Fruit fly (Drosophila melanogaster) whole organism, embryonic: ENCODE results near the gene CG4596.

Experiments
- ATbp ChIP-seq: fragments of 200-800 bp; sonication (Bioruptor generic); optimal IDR thresholded peaks from 2 replicates; lab custom pipeline; 2017; ENCODE audit warnings: missing biosample characterization, mild to moderate bottlenecking, missing genetic modification characterization, missing genetic modification reagents
- Antp ChIP-seq: fragments of 200-800 bp; sonication (Bioruptor generic); optimal IDR thresholded peaks from 3 replicates; lab custom pipeline; 2016; ENCODE audit warnings: missing biosample characterization, missing genetic modification characterization
- Awh ChIP-seq: fragments of 200-800 bp; sonication (Bioruptor generic); IDR thresholded peaks from 2 replicates; pipeline ENCODE4, ENCODE4 v1.3.6; 2022; ENCODE audit warnings: missing biosample characterization, missing genetic modification characterization
- CG11504 ChIP-seq: fragments of 200-800 bp; sonication (Bioruptor generic); optimal IDR thresholded peaks from 3 replicates; lab custom pipeline; 2019; ENCODE audit warnings: missing biosample characterization, mild to moderate bottlenecking, missing genetic modification characterization, moderate library complexity
- CG11560 ChIP-seq: fragments of 200-800 bp; sonication (Bioruptor generic); IDR thresholded peaks from 3 replicates; pipeline ENCODE4 v1.3.6; 2022; ENCODE audit warnings: missing biosample characterization, missing genetic modification characterization
- CG14014 ChIP-seq: fragments of 200-800 bp; sonication (Bioruptor generic); IDR thresholded peaks from 2 replicates; pipeline ENCODE4 v1.3.6; 2022; ENCODE audit warnings: missing biosample characterization, missing genetic modification characterization
- CG14667 ChIP-seq: fragments of 200-800 bp; sonication (Bioruptor generic); IDR thresholded peaks from 2 replicates; pipeline ENCODE4 v1.3.6; 2022; ENCODE audit warnings: missing biosample characterization, missing genetic modification characterization
- CG15479 ChIP-seq: fragments of 200-800 bp; sonication (Bioruptor generic); optimal IDR thresholded peaks from 3 replicates; lab custom pipeline; 2019; ENCODE audit warnings: missing biosample characterization, mild to moderate bottlenecking, missing genetic modification characterization, moderate library complexity
- CG15601 ChIP-seq: fragments of 200-800 bp; sonication (Bioruptor generic); optimal IDR thresholded peaks from 3 replicates; lab custom pipeline; 2019; ENCODE audit warnings: missing biosample characterization, mild to moderate bottlenecking, missing genetic modification characterization, moderate library complexity
- CG1603 ChIP-seq: fragments of 200-800 bp; sonication (Bioruptor generic); optimal IDR thresholded peaks from 2 replicates; lab custom pipeline; 2019; ENCODE audit warnings: missing biosample characterization, mild to moderate bottlenecking, missing genetic modification characterization, moderate library complexity
- CG1647 ChIP-seq: fragments of 200-800 bp; sonication (Bioruptor generic); optimal IDR thresholded peaks from 3 replicates; lab custom pipeline; 2016; ENCODE audit warnings: missing biosample characterization, missing genetic modification characterization
- CG16813 ChIP-seq: fragments of 200-800 bp; sonication (Bioruptor generic); IDR thresholded peaks from 3 replicates; pipeline ENCODE4 v1.3.6; 2022; ENCODE audit warnings: missing biosample characterization, missing genetic modification characterization; ENCODE audit not compliant: partially characterized antibody
- CG18599 ChIP-seq: fragments of 200-800 bp; sonication (Bioruptor generic); optimal IDR thresholded peaks from 3 replicates; lab custom pipeline; 2017; ENCODE audit warnings: missing biosample characterization, missing genetic modification characterization, mild to moderate bottlenecking, moderate library complexity, missing genetic modification reagents
- CG18764 ChIP-seq: fragments of 200-800 bp; sonication (Bioruptor generic); optimal IDR thresholded peaks from 3 replicates; lab custom pipeline; 2016; ENCODE audit warnings: missing biosample characterization, missing genetic modification characterization
- CG2199 ChIP-seq: fragments of 200-800 bp; sonication (Bioruptor generic); IDR thresholded peaks from 3 replicates; pipeline ENCODE4 v1.3.6; 2022; ENCODE audit warnings: missing biosample characterization, missing genetic modification characterization
- CG3838 ChIP-seq: fragments of 200-800 bp; sonication (Bioruptor generic); optimal IDR thresholded peaks from 3 replicates; lab custom pipeline; 2016; ENCODE audit warnings: missing biosample characterization, missing genetic modification characterization
- CG4404 ChIP-seq: fragments of 200-800 bp; sonication (Bioruptor generic); IDR thresholded peaks from 2 replicates; pipeline ENCODE4 v1.3.6; 2022; ENCODE audit warnings: missing biosample characterization, missing genetic modification characterization
- CG4730 ChIP-seq: fragments of 200-800 bp; sonication (Bioruptor generic); IDR thresholded peaks from 2 replicates; pipeline ENCODE4 v1.3.6; 2022; ENCODE audit warnings: missing biosample characterization, missing genetic modification characterization
- CG7357 ChIP-seq: fragments of 200-800 bp; sonication (Bioruptor generic); IDR thresholded peaks from 3 replicates; pipeline ENCODE4 v1.3.6; 2022; ENCODE audit warnings: missing biosample characterization, missing genetic modification characterization
- CG8290 ChIP-seq, 3 experiments: fragments of 200-800 bp; sonication (Bioruptor generic); optimal IDR thresholded peaks; 2 replicates each; lab custom pipeline; 2016 to 2019; ENCODE audit warnings: missing biosample characterization in 3 of 3, missing genetic modification characterization in 3 of 3, mild to moderate bottlenecking in 2 of 3, moderate library complexity in 1 of 3
- CG8924 ChIP-seq: fragments of 200-800 bp; optimal IDR thresholded peaks from 3 replicates; lab custom pipeline; 2019; ENCODE audit warnings: missing biosample characterization, mild to moderate bottlenecking, missing genetic modification characterization, moderate library complexity
- CG9727 ChIP-seq: fragments of 200-800 bp; sonication (Bioruptor generic); optimal IDR thresholded peaks from 3 replicates; lab custom pipeline; 2017; ENCODE audit warnings: missing biosample characterization, mild to moderate bottlenecking, missing genetic modification characterization
- CkIIα-i1 ChIP-seq: fragments of 200-800 bp; sonication (Bioruptor generic); IDR thresholded peaks from 2 replicates; pipeline ENCODE4 v1.3.6; 2022; ENCODE audit warnings: missing biosample characterization, missing genetic modification characterization
- CoRest ChIP-seq: fragments of 200-800 bp; sonication (Bioruptor generic); optimal IDR thresholded peaks from 3 replicates; lab custom pipeline; 2018; ENCODE audit warnings: missing biosample characterization, mild to moderate bottlenecking, missing genetic modification characterization, moderate library complexity
- Dfd ChIP-seq, 2 experiments: fragments of >200 bp; optimal IDR thresholded peaks; 2 replicates each; lab custom pipeline; 2017; ENCODE audit warnings: missing biosample characterization in 2 of 2, missing genetic modification characterization in 2 of 2
- Dip2 ChIP-seq: fragments of 200-800 bp; sonication (Bioruptor generic); IDR thresholded peaks from 2 replicates; pipeline ENCODE4 v1.3.6; 2022; ENCODE audit warnings: missing biosample characterization, missing genetic modification characterization
- Elba2 ChIP-seq: fragments of 200-800 bp; sonication (Bioruptor generic); optimal IDR thresholded peaks from 3 replicates; lab custom pipeline; 2016; ENCODE audit warnings: missing biosample characterization, missing genetic modification characterization
- HLH54F ChIP-seq: fragments of 200-800 bp; sonication (Bioruptor generic); optimal IDR thresholded peaks from 3 replicates; lab custom pipeline; 2016; ENCODE audit warnings: missing biosample characterization, missing genetic modification characterization
- Lhr ChIP-seq: fragments of 200-800 bp; sonication (Bioruptor generic); optimal IDR thresholded peaks from 3 replicates; lab custom pipeline; 2017; ENCODE audit warnings: mild to moderate bottlenecking, missing biosample characterization, missing genetic modification reagents, missing genetic modification characterization
- Med ChIP-seq: fragments of 200-800 bp; sonication (Bioruptor generic); peaks from one replicate; lab custom pipeline; 2016; ENCODE audit warnings: missing biosample characterization, missing genetic modification characterization, mild to moderate bottlenecking, inconsistent platforms, moderate library complexity
- Mes4 ChIP-seq: fragments of 200-800 bp; sonication (Bioruptor generic); optimal IDR thresholded peaks from 2 replicates; lab custom pipeline; 2016; ENCODE audit warnings: missing biosample characterization, missing genetic modification characterization
- Oaz ChIP-seq: fragments of 200-800 bp; sonication (Bioruptor generic); IDR thresholded peaks from 2 replicates; pipeline ENCODE4 v1.3.6; 2022; ENCODE audit warnings: missing biosample characterization, missing genetic modification characterization
- Side ChIP-seq: fragments of 200-800 bp; sonication (Bioruptor generic); optimal IDR thresholded peaks from 2 replicates; lab custom pipeline; 2016; ENCODE audit warnings: missing biosample characterization, missing genetic modification characterization
- Sox100B ChIP-seq: fragments of 200-800 bp; sonication (Bioruptor generic); optimal IDR thresholded peaks from 3 replicates; lab custom pipeline; 2018; ENCODE audit warnings: missing biosample characterization, mild to moderate bottlenecking, missing genetic modification characterization
- Xbp1 ChIP-seq: fragments of 200-800 bp; sonication (Bioruptor generic); optimal IDR thresholded peaks from 3 replicates; lab custom pipeline; 2016; ENCODE audit warnings: missing biosample characterization, mild to moderate bottlenecking, missing genetic modification characterization
- ap ChIP-seq: fragments of 200-800 bp; sonication (Bioruptor generic); IDR thresholded peaks from 2 replicates; pipeline ENCODE4 v1.3.6; 2022; ENCODE audit warnings: missing biosample characterization, missing genetic modification characterization
- ase ChIP-seq: fragments of 200-800 bp; sonication (Bioruptor generic); IDR thresholded peaks from 3 replicates; pipeline ENCODE4 v1.3.6; 2022; ENCODE audit warnings: missing biosample characterization, missing genetic modification characterization
- ash1 ChIP-seq: fragments of 200-800 bp; sonication (Bioruptor generic); optimal IDR thresholded peaks from 2 replicates; lab custom pipeline; 2018; ENCODE audit warnings: missing biosample characterization, mild to moderate bottlenecking, missing genetic modification characterization
- br ChIP-seq: fragments of >200 bp; optimal IDR thresholded peaks from 2 replicates; lab custom pipeline; 2017
- gsb ChIP-seq: fragments of 200-800 bp; sonication (Bioruptor generic); IDR thresholded peaks from 2 replicates; pipeline ENCODE4 v1.3.6; 2022; ENCODE audit warnings: missing biosample characterization, missing genetic modification characterization
- h ChIP-seq: fragments of >200 bp; optimal IDR thresholded peaks from 2 replicates; lab custom pipeline; 2017
- ind ChIP-seq: fragments of 200-800 bp; sonication (Bioruptor generic); optimal IDR thresholded peaks from 3 replicates; lab custom pipeline; 2016; ENCODE audit warnings: missing biosample characterization, missing genetic modification characterization
- insv ChIP-seq, 2 experiments: fragments of 200-800 bp; sonication (Bioruptor generic); optimal IDR thresholded peaks; 3 replicates each; lab custom pipeline; 2016 to 2018; ENCODE audit warnings: missing biosample characterization in 2 of 2, missing genetic modification characterization in 2 of 2
- nau ChIP-seq: fragments of 200-800 bp; sonication (Bioruptor generic); optimal IDR thresholded peaks from 3 replicates; lab custom pipeline; 2017; ENCODE audit warnings: missing biosample characterization, mild to moderate bottlenecking, missing genetic modification characterization, missing genetic modification reagents
- pan ChIP-seq, 4 experiments: fragments of >200 bp in 3 of 4; fragments of 200-800 bp in 1 of 4; sonication (Bioruptor generic) in 1 of 4; optimal IDR thresholded peaks in 3 of 4; IDR thresholded peaks in 1 of 4; 2 replicates each; pipeline versions ENCODE4 v1.3.6 to Lab custom; 2017 to 2022; ENCODE audit warnings: missing biosample characterization in 2 of 4, missing genetic modification characterization in 2 of 4, mixed read lengths in 1 of 4
- repo ChIP-seq: fragments of 200-800 bp; sonication (Bioruptor generic); optimal IDR thresholded peaks from 2 replicates; lab custom pipeline; 2016; ENCODE audit warnings: missing biosample characterization, missing genetic modification characterization
- seq ChIP-seq: fragments of 200-800 bp; sonication (Bioruptor generic); IDR thresholded peaks from 2 replicates; pipeline ENCODE4 v1.3.6; 2022; ENCODE audit warnings: missing biosample characterization, missing genetic modification characterization
- sna ChIP-seq: fragments of 200-800 bp; sonication (Bioruptor generic); IDR thresholded peaks from 2 replicates; pipeline ENCODE4 v1.3.6; 2022; ENCODE audit warnings: missing biosample characterization, missing genetic modification characterization; ENCODE audit not compliant: partially characterized antibody
- ssp ChIP-seq: fragments of 200-800 bp; sonication (Bioruptor generic); IDR thresholded peaks from 2 replicates; pipeline ENCODE4 v1.3.6; 2022; ENCODE audit warnings: missing biosample characterization, missing genetic modification characterization
- sug ChIP-seq: fragments of 200-800 bp; optimal IDR thresholded peaks from 2 replicates; lab custom pipeline; 2019; ENCODE audit warnings: missing biosample characterization, mild to moderate bottlenecking, missing genetic modification characterization, moderate library complexity

CG4596 gene

dm6 chr3R:10884031-10884677 lies 11.3 kb downstream of the CG4596 start:
- TF ChIP-seq CG2199 (no peak), CkIIα-i1 (GFP tag; lab: Robert Waterston, UW) (peak; percentile 45; the same call in 1 of the 2 replicates), ind (GFP tag; lab: Kevin White, UChicago) (peak; percentile 65), nau (GFP tag; lab: Kevin White, UChicago) (peak; percentile 20), CG7357 (GFP tag; lab: Robert Waterston, UW) (peak; percentile 61), Oaz (GFP tag; lab: Robert Waterston, UW) (peak; percentile 58), br (lab: Kevin White, UChicago) (no peak), h (lab: Kevin White, UChicago) (no peak), CG15479 (no peak), CG18599 (GFP tag; lab: Kevin White, UChicago) (peak; percentile 86), Side (GFP tag; lab: Kevin White, UChicago) (no peak), CG1603 (tag; lab: Kevin White, UChicago) (peak; percentile 58), repo (GFP tag; lab: Kevin White, UChicago) (no peak), CG11504 (tag; lab: Kevin White, UChicago) (peak; percentile 88), CG14667 (peak; percentile 65), CG8924 (tag; lab: Kevin White, UChicago) (peak; percentile 64), Sox100B (GFP tag; lab: Kevin White, UChicago) (peak; percentile 76), Xbp1 (GFP tag; lab: Kevin White, UChicago) (peak; percentile 50), ash1 (GFP tag; lab: Kevin White, UChicago) (no peak), CG16813 (GFP tag; lab: Robert Waterston, UW) (no peak), ssp (GFP tag; lab: Robert Waterston, UW) (peak; percentile 44), Dip2 (GFP tag; lab: Robert Waterston, UW) (0 out of 2 replicates have a peak, but pooled peaks have one; percentile 16), CG3838 (GFP tag; lab: Kevin White, UChicago) (no peak), insv (GFP tag; optimal IDR thresholded peaks at IDR 0.05; lab: Kevin White, UChicago) (no peak), Antp (no peak), pan (optimal IDR thresholded peaks at IDR 0.05; lab: Kevin White, UChicago) (no peak), pan (GFP tag; optimal IDR thresholded peaks at IDR 0.05 in 1 of 2, IDR thresholded peaks at IDR 0.05 in 1 of 2) (peak in 1 of 2 experiments; percentile 84), CG14014 (GFP tag; lab: Robert Waterston, UW) (peak; percentile 80), CG9727 (GFP tag; lab: Kevin White, UChicago) (peak; percentile 77), CG15601 (tag; lab: Kevin White, UChicago) (no peak), sna (GFP tag; lab: Robert Waterston, UW) (no peak), Lhr (GFP tag; lab: Kevin White, UChicago) (no peak), CG4730 (GFP tag; lab: Robert Waterston, UW) (peak; percentile 72), CG1647 (GFP tag; lab: Kevin White, UChicago) (peak; percentile 23), sug (tag; lab: Kevin White, UChicago) (no peak), Mes4 (GFP tag; lab: Kevin White, UChicago) (no peak), Dfd (GFP tag; optimal IDR thresholded peaks at IDR 0.05; lab: Kevin White, UChicago) (no peak), CG18764 (GFP tag; lab: Kevin White, UChicago) (peak; percentile 45), Awh (GFP tag; lab: Robert Waterston, UW) (peak; percentile 89), CoRest (tag; lab: Kevin White, UChicago) (peak; percentile 71), Elba2 (GFP tag; lab: Kevin White, UChicago) (no peak), ase (GFP tag; lab: Robert Waterston, UW) (peak; percentile 90), gsb (GFP tag; lab: Robert Waterston, UW) (peak; percentile 75), ATbp (peak; percentile 46), CG4404 (peak; percentile 41), CG11560 (tag; lab: Robert Waterston, UW) (peak; percentile 57; the same call in 2 of the 3 replicates), CG8290 (GFP tag; optimal IDR thresholded peaks at IDR 0.05; lab: Kevin White, UChicago) (no peak), CG8290 (tag; optimal IDR thresholded peaks at IDR 0.05; lab: Kevin White, UChicago) (peak in 1 of 2 experiments; percentile 71), Med (peak; percentile 88), seq (GFP tag; lab: Robert Waterston, UW) (no peak), ap (GFP tag; lab: Robert Waterston, UW) (peak; percentile 54), HLH54F (GFP tag; lab: Kevin White, UChicago) (no peak)
